Fruit fly (Drosophila melanogaster): ENCODE data around the gene Arfrp1.

Arfrp1 gene

dm6 chrX:9152127-9152598 is 45.3 kb downstream of the Arfrp1 start (continued):
- TF ChIP-seq CG18619 (GFP tag; optimal IDR thresholded peaks at IDR 0.05) (no peak), YL-1 (GFP tag; optimal IDR thresholded peaks at IDR 0.05) (peak; percentile 58), Elba2 (GFP tag; optimal IDR thresholded peaks at IDR 0.05) (peak; percentile 91), CG15601 (tag; optimal IDR thresholded peaks at IDR 0.05) (peak; percentile 24), mld (GFP tag; IDR thresholded peaks at IDR 0.05; ENCODE audit: partially characterized antibody) (no peak), Six4 (GFP tag; optimal IDR thresholded peaks at IDR 0.05) (no peak), CG15514 (GFP tag; optimal IDR thresholded peaks at IDR 0.05) (peak; percentile 63), cato (GFP tag; optimal IDR thresholded peaks at IDR 0.05; ENCODE audit: borderline replicate concordance) (no peak), z (GFP tag; IDR thresholded peaks at IDR 0.05) (no peak), sisA (GFP tag; IDR thresholded peaks at IDR 0.05) (no peak), CG6683 (GFP tag; optimal IDR thresholded peaks at IDR 0.05) (no peak), Dp (GFP tag; optimal IDR thresholded peaks at IDR 0.05) (no peak), lola (GFP tag; optimal IDR thresholded peaks at IDR 0.05) (no peak), CG17328 (GFP tag; IDR thresholded peaks at IDR 0.05) (0 out of 2 replicates have a peak, but pooled peaks have one; percentile 11), CG3847 (GFP tag; IDR thresholded peaks at IDR 0.05) (peak; percentile 36), Lim3 (GFP tag; IDR thresholded peaks at IDR 0.05) (no peak), Doc3 (GFP tag; IDR thresholded peaks at IDR 0.05; ENCODE audit: partially characterized antibody) (no peak), slbo (GFP tag; IDR thresholded peaks at IDR 0.05) (peak; percentile 44; the same call in 1 of the 2 replicates), CG10267 (tag; optimal IDR thresholded peaks at IDR 0.05) (peak; percentile 24), CG12942 (GFP tag; optimal IDR thresholded peaks at IDR 0.05) (no peak), hkb (optimal IDR thresholded peaks at IDR 0.05) (no peak), hkb (GFP tag; IDR thresholded peaks at IDR 0.05) (peak; percentile 54), Atf-2 (GFP tag; optimal IDR thresholded peaks at IDR 0.05) (no peak), CG30403 (GFP tag; optimal IDR thresholded peaks at IDR 0.05) (peak; percentile 28), dpn (GFP tag; optimal IDR thresholded peaks at IDR 0.05) (peak; percentile 9 to 24), CG17612 (GFP tag; IDR thresholded peaks at IDR 0.05) (no peak), MESR4 (GFP tag; optimal IDR thresholded peaks at IDR 0.05) (peak; percentile 40), CG6689 (GFP tag; IDR thresholded peaks at IDR 0.05) (no peak), Sry-β (GFP tag; optimal IDR thresholded peaks at IDR 0.05) (no peak), ranshi (GFP tag; IDR thresholded peaks at IDR 0.05) (peak; percentile 5; the same call in 1 of the 2 replicates), aop (GFP tag; IDR thresholded peaks at IDR 0.05) (no peak), sens-2 (GFP tag; IDR thresholded peaks at IDR 0.05) (0 out of 2 replicates have a peak, but pooled peaks have one; percentile 30), CG8924 (tag; optimal IDR thresholded peaks at IDR 0.05) (peak; percentile 31), pan (optimal IDR thresholded peaks at IDR 0.05) (no peak), pan (GFP tag; optimal IDR thresholded peaks at IDR 0.05 in 1 of 2, IDR thresholded peaks at IDR 0.05 in 1 of 2) (peak in 1 of 2 experiments; percentile 55), CG7839 (tag; optimal IDR thresholded peaks at IDR 0.05) (peak; percentile 33), Hey (tag; optimal IDR thresholded peaks at IDR 0.05) (no peak), nmo (GFP tag; optimal IDR thresholded peaks at IDR 0.05) (peak; percentile 27), tgo (GFP tag; IDR thresholded peaks at IDR 0.05) (0 out of 3 replicates have a peak, but pooled peaks have one; percentile 15), zf30C (GFP tag; optimal IDR thresholded peaks at IDR 0.05) (peak; percentile 43), unc-4 (GFP tag; IDR thresholded peaks at IDR 0.05; ENCODE audit: partially characterized antibody) (0 out of 2 replicates have a peak, but pooled peaks have one; percentile 23), CG33213 (GFP tag; optimal IDR thresholded peaks at IDR 0.05) (no peak), CG1603 (tag; optimal IDR thresholded peaks at IDR 0.05) (peak; percentile 15), CG3407 (GFP tag; optimal IDR thresholded peaks at IDR 0.05) (no peak), Hsf (GFP tag; optimal IDR thresholded peaks at IDR 0.05) (peak; percentile 35), CG14860 (GFP tag; IDR thresholded peaks at IDR 0.05; ENCODE audit: partially characterized antibody) (no peak), CG8359 (GFP tag; optimal IDR thresholded peaks at IDR 0.05; ENCODE audit: borderline replicate concordance) (no peak), CTCF (GFP tag; optimal IDR thresholded peaks at IDR 0.05) (peak; percentile 95), CG6175 (GFP tag; IDR thresholded peaks at IDR 0.05) (0 out of 3 replicates have a peak, but pooled peaks have one; percentile 38), CG2712 (tag; optimal IDR thresholded peaks at IDR 0.05) (peak; percentile 24), ci (GFP tag; IDR thresholded peaks at IDR 0.05) (peak; percentile 73; the same call in 2 of the 3 replicates)

Data from whole organism, embryonic.